Worm (Caenorhabditis elegans) whole organism, young adult: ENCODE data around the gene sru-26.

ENCODE experiments used
- B0019.2 ChIP-seq: fragments of 200-800 bp; sonication (Bioruptor generic); conservative IDR thresholded peaks from 2 replicates; pipeline ENCODE4 v1.3.6; 2022; ENCODE audit warnings: missing genetic modification reagents, missing genetic modification characterization, missing compliant biosample characterization
- B0035.1 ChIP-seq: sonication (generic microtip); optimal IDR thresholded peaks from 2 replicates; lab custom pipeline; 2016; ENCODE audit warnings: missing genetic modification characterization, mild to moderate bottlenecking, missing compliant biosample characterization, missing genotype, missing genetic modification reagents
- C17E4.6 ChIP-seq: fragments of 200-800 bp; sonication (Bioruptor generic); IDR thresholded peaks from 2 replicates; pipeline ENCODE4 v1.3.6; 2022; ENCODE audit warnings: missing genetic modification reagents, missing genetic modification characterization, missing compliant biosample characterization
- F23B12.7 ChIP-seq: sonication (generic microtip); optimal IDR thresholded peaks from 2 replicates; lab custom pipeline; 2017; ENCODE audit warnings: missing genetic modification characterization, mild to moderate bottlenecking, missing compliant biosample characterization, antibody characterized with exemption, moderate library complexity; ENCODE audit not compliant: insufficient read depth
- F33H1.4 ChIP-seq: fragments of 200-800 bp; sonication (Bioruptor generic); IDR thresholded peaks from 2 replicates; pipeline ENCODE4 v1.3.6; 2022; ENCODE audit warnings: missing genetic modification reagents, missing genetic modification characterization, missing compliant biosample characterization
- F55B11.4 ChIP-seq: sonication (generic microtip); optimal IDR thresholded peaks from 2 replicates; lab custom pipeline; 2016; ENCODE audit warnings: missing compliant biosample characterization, missing genetic modification characterization, borderline replicate concordance; ENCODE audit not compliant: insufficient read depth
- F57C9.4 ChIP-seq: sonication (generic microtip); optimal IDR thresholded peaks from 2 replicates; lab custom pipeline; 2017; ENCODE audit warnings: mild to moderate bottlenecking, missing genetic modification characterization, missing compliant biosample characterization
- K11D2.4 ChIP-seq: fragments of 200-800 bp; sonication (Bioruptor generic); IDR thresholded peaks from 2 replicates; pipeline ENCODE4 v1.3.6; 2022; ENCODE audit warnings: missing genetic modification reagents, missing genetic modification characterization, missing compliant biosample characterization
- K12H6.12 ChIP-seq: fragments of 200-800 bp; sonication (Bioruptor generic); optimal IDR thresholded peaks from 2 replicates; lab custom pipeline; 2018; ENCODE audit warnings: mild to moderate bottlenecking, missing genetic modification characterization, missing compliant biosample characterization
- T07F8.4 ChIP-seq: sonication (generic microtip); optimal IDR thresholded peaks from 2 replicates; lab custom pipeline; 2016; ENCODE audit warnings: mild to moderate bottlenecking, missing genetic modification characterization, moderate library complexity, missing compliant biosample characterization
- Y53F4B.3 ChIP-seq: fragments of 200-800 bp; sonication (Bioruptor generic); IDR thresholded peaks from 2 replicates; pipeline ENCODE4 v1.3.6; 2022; ENCODE audit warnings: missing genetic modification reagents, missing genetic modification characterization, missing compliant biosample characterization
- Y53G8AR.9 ChIP-seq: fragments of 200-800 bp; sonication (Bioruptor generic); conservative IDR thresholded peaks from 2 replicates; pipeline ENCODE4 v1.3.6; 2022; ENCODE audit warnings: missing genetic modification reagents, missing genetic modification characterization, missing compliant biosample characterization
- ama-1 ChIP-seq, 3 experiments: fragments of 150-350 bp in 1 of 3; sonication (generic microtip) in 2 of 3; optimal IDR thresholded peaks; 2 replicates each; lab custom pipeline; 2014 to 2018; ENCODE audit warnings: missing biosample characterization in 2 of 3, missing genetic modification characterization in 2 of 3, missing genetic modification reagents in 2 of 3
- aptf-2 ChIP-seq: fragments of 200-800 bp; sonication (Bioruptor generic); conservative IDR thresholded peaks from 2 replicates; pipeline ENCODE4 v1.3.6; 2022; ENCODE audit warnings: missing genetic modification reagents, missing genetic modification characterization, missing compliant biosample characterization
- atf-7 ChIP-seq: sonication (generic microtip); optimal IDR thresholded peaks from 2 replicates; lab custom pipeline; 2017; ENCODE audit warnings: mild to moderate bottlenecking, missing genetic modification characterization, missing compliant biosample characterization
- attf-6 ChIP-seq: fragments of 200-800 bp; sonication (Bioruptor generic); IDR thresholded peaks from 2 replicates; pipeline ENCODE4 v1.3.6; 2022; ENCODE audit warnings: missing genetic modification reagents, missing genetic modification characterization, missing compliant biosample characterization
- bed-2 ChIP-seq: fragments of 200-800 bp; sonication (Bioruptor generic); IDR thresholded peaks from 2 replicates; pipeline ENCODE4 v1.3.6; 2022; ENCODE audit warnings: missing genetic modification reagents, missing genetic modification characterization, missing compliant biosample characterization
- cebp-1 ChIP-seq, 2 experiments: fragments of 200-800 bp in 1 of 2; sonication (Bioruptor generic) in 1 of 2; sonication (generic microtip) in 1 of 2; IDR thresholded peaks in 1 of 2; optimal IDR thresholded peaks in 1 of 2; 2 replicates each; pipeline versions ENCODE4 v1.3.6 to Lab custom; 2017 to 2022; ENCODE audit warnings: missing compliant biosample characterization in 2 of 2, missing genetic modification characterization in 2 of 2, mild to moderate bottlenecking in 1 of 2, missing genetic modification reagents in 1 of 2, moderate library complexity in 1 of 2
- ceh-27 ChIP-seq: fragments of 200-800 bp; sonication (Bioruptor generic); optimal IDR thresholded peaks from 2 replicates; lab custom pipeline; 2018; ENCODE audit warnings: mild to moderate bottlenecking, missing genetic modification characterization, moderate library complexity, missing compliant biosample characterization
- ceh-91 ChIP-seq: fragments of 200-800 bp; sonication (Bioruptor generic); IDR thresholded peaks from 2 replicates; pipeline ENCODE4 v1.3.6; 2022; ENCODE audit warnings: missing genetic modification reagents, missing genetic modification characterization, missing compliant biosample characterization
- die-1 ChIP-seq: sonication (generic microtip); optimal IDR thresholded peaks from 2 replicates; lab custom pipeline; 2016; ENCODE audit warnings: missing genotype, mild to moderate bottlenecking, missing genetic modification characterization, missing compliant biosample characterization
- efl-1 ChIP-seq: fragments of 150-350 bp; optimal IDR thresholded peaks from 2 replicates; lab custom pipeline; 2014; ENCODE audit warnings: missing biosample characterization, missing genetic modification reagents, missing genetic modification characterization
- egl-44 ChIP-seq: fragments of 200-800 bp; sonication (Bioruptor generic); IDR thresholded peaks from 2 replicates; pipeline ENCODE4 v1.3.6; 2022; ENCODE audit warnings: missing genetic modification reagents, missing genetic modification characterization, missing compliant biosample characterization
- ets-4 ChIP-seq: fragments of 200-800 bp; sonication (Bioruptor generic); optimal IDR thresholded peaks from 2 replicates; lab custom pipeline; 2018; ENCODE audit warnings: mild to moderate bottlenecking, missing genetic modification characterization, missing compliant biosample characterization
- hmg-20 ChIP-seq: fragments of 200-800 bp; sonication (Bioruptor generic); IDR thresholded peaks from 2 replicates; pipeline ENCODE4 v1.3.6; 2022; ENCODE audit warnings: missing genetic modification reagents, missing genetic modification characterization, missing compliant biosample characterization
- lin-35 ChIP-seq, 3 experiments: fragments of 150-350 bp in 2 of 3; sonication (generic microtip) in 1 of 3; optimal IDR thresholded peaks; 2 replicates each; lab custom pipeline; 2014 to 2018; ENCODE audit warnings: missing biosample characterization in 3 of 3, missing genetic modification characterization in 3 of 3, missing genetic modification reagents in 3 of 3
- lir-1 ChIP-seq: fragments of 200-800 bp; sonication (Bioruptor generic); conservative IDR thresholded peaks from 2 replicates; pipeline ENCODE4 v1.3.6; 2022; ENCODE audit warnings: missing genetic modification reagents, missing genetic modification characterization, missing compliant biosample characterization
- lsl-1 ChIP-seq: fragments of 200-800 bp; sonication (Bioruptor generic); optimal IDR thresholded peaks from 2 replicates; lab custom pipeline; 2018; ENCODE audit warnings: mild to moderate bottlenecking, missing genetic modification characterization, moderate library complexity, missing compliant biosample characterization
- lsy-27 ChIP-seq: sonication (generic microtip); optimal IDR thresholded peaks from 2 replicates; lab custom pipeline; 2017; ENCODE audit warnings: missing genetic modification characterization, mild to moderate bottlenecking, missing compliant biosample characterization, antibody characterized with exemption, missing genotype, borderline replicate concordance; ENCODE audit not compliant: insufficient read depth
- madf-10 ChIP-seq: sonication (generic microtip); optimal IDR thresholded peaks from 2 replicates; lab custom pipeline; 2016; ENCODE audit warnings: mild to moderate bottlenecking, missing genetic modification characterization, missing compliant biosample characterization
- madf-6 ChIP-seq: fragments of 200-800 bp; sonication (Bioruptor generic); IDR thresholded peaks from 2 replicates; pipeline ENCODE4 v1.3.6; 2022; ENCODE audit warnings: missing genetic modification reagents, missing genetic modification characterization, missing compliant biosample characterization
- mcd-1 ChIP-seq: fragments of 200-800 bp; sonication (Bioruptor generic); IDR thresholded peaks from 2 replicates; pipeline ENCODE4 v1.3.6; 2022; ENCODE audit warnings: missing genetic modification reagents, missing genetic modification characterization, missing compliant biosample characterization
- nhr-179 ChIP-seq: sonication (generic microtip); optimal IDR thresholded peaks from 2 replicates; lab custom pipeline; 2016; ENCODE audit warnings: mild to moderate bottlenecking, missing genetic modification characterization, missing compliant biosample characterization
- rec-8 ChIP-seq, 2 experiments: sonication (generic microtip); optimal IDR thresholded peaks; 2 replicates each; lab custom pipeline; 2016; ENCODE audit warnings: mild to moderate bottlenecking in 2 of 2, missing genetic modification characterization in 2 of 2, missing genetic modification reagents in 2 of 2, missing genotype in 2 of 2, missing biosample characterization in 1 of 2, missing compliant biosample characterization in 1 of 2, moderate library complexity in 1 of 2
- rpc-1 ChIP-seq, 2 experiments: fragments of 150-350 bp in 1 of 2; sonication (generic microtip) in 1 of 2; optimal IDR thresholded peaks; 2 replicates each; lab custom pipeline; 2014 to 2018; ENCODE audit warnings: missing biosample characterization in 1 of 2, missing genetic modification characterization in 1 of 2, missing genetic modification reagents in 1 of 2, missing genotype in 1 of 2
- snpc-1.1 ChIP-seq: sonication (generic microtip); optimal IDR thresholded peaks from 2 replicates; lab custom pipeline; 2017; ENCODE audit warnings: missing genetic modification characterization, mild to moderate bottlenecking, missing compliant biosample characterization, antibody characterized with exemption, moderate library complexity, missing genotype, missing genetic modification reagents; ENCODE audit not compliant: insufficient read depth
- tbp1 ChIP-seq: fragments of 200-800 bp; sonication (Bioruptor generic); optimal IDR thresholded peaks from 2 replicates; lab custom pipeline; 2018; ENCODE audit warnings: mild to moderate bottlenecking, missing genetic modification characterization, missing compliant biosample characterization
- unc-62 ChIP-seq: fragments of 150-350 bp; optimal IDR thresholded peaks from 2 replicates; lab custom pipeline; 2014; ENCODE audit warnings: missing biosample characterization, missing genetic modification reagents, missing genetic modification characterization
- xnd-1 ChIP-seq: sonication (generic microtip); optimal IDR thresholded peaks from 2 replicates; lab custom pipeline; 2016; ENCODE audit warnings: missing genotype, missing genetic modification reagents, missing genetic modification characterization, missing compliant biosample characterization
- zfh-2 ChIP-seq: fragments of 200-800 bp; sonication (Bioruptor generic); conservative IDR thresholded peaks from 2 replicates; pipeline ENCODE4 v1.3.6; 2022; ENCODE audit warnings: missing genetic modification reagents, missing genetic modification characterization, missing compliant biosample characterization

Gene sru-26

ce11 chrIV:12445463-12445934, 41.8 kb upstream of the sru-26 start, which contains the start of gene C25G4.3:
Gene C25G4.3 (minus strand): TSS chrIV:12445884.
- TF ChIP-seq ceh-91 (no peak), tbp1 (no peak), ets-4 (GFP tag; lab: Kevin White, UChicago) (no peak), lsy-27 (no peak), cebp-1 (GFP tag; IDR thresholded peaks at IDR 0.05; lab: Robert Waterston, UW) (no peak), cebp-1 (tag; optimal IDR thresholded peaks at IDR 0.05; lab: Kevin White, UChicago) (no peak), mcd-1 (GFP tag; lab: Robert Waterston, UW) (no peak), K11D2.4 (no peak), aptf-2 (GFP tag; lab: Robert Waterston, UW) (no peak), ama-1 (optimal IDR thresholded peaks at IDR 0.05; lab: Kevin White, UChicago) (no peak), ama-1 (GFP tag; optimal IDR thresholded peaks at IDR 0.05; lab: Kevin White, UChicago) (no peak), B0019.2 (GFP tag; lab: Robert Waterston, UW) (no peak), F33H1.4 (GFP tag; lab: Robert Waterston, UW) (peak; percentile 44; the same call in 1 of the 2 replicates), die-1 (tag; lab: Kevin White, UChicago) (no peak), xnd-1 (tag; lab: Kevin White, UChicago) (peak; percentile 49), K12H6.12 (tag; lab: Kevin White, UChicago) (no peak), atf-7 (no peak), rec-8 (tag; optimal IDR thresholded peaks at IDR 0.05; lab: Kevin White, UChicago) (no peak), madf-10 (no peak), bed-2 (GFP tag; lab: Robert Waterston, UW) (no peak), F57C9.4 (tag; lab: Kevin White, UChicago) (no peak), rpc-1 (optimal IDR thresholded peaks at IDR 0.05; lab: Kevin White, UChicago) (no peak), rpc-1 (tag; optimal IDR thresholded peaks at IDR 0.05; lab: Kevin White, UChicago) (no peak), nhr-179 (tag; lab: Kevin White, UChicago) (no peak), F23B12.7 (tag; lab: Kevin White, UChicago) (no peak), attf-6 (GFP tag; lab: Robert Waterston, UW) (0 out of 2 replicates have a peak, but pooled peaks have one; percentile 46), snpc-1.1 (tag; lab: Kevin White, UChicago) (no peak), C17E4.6 (GFP tag; lab: Robert Waterston, UW) (no peak), Y53F4B.3 (GFP tag; lab: Robert Waterston, UW) (no peak), F55B11.4 (no peak), madf-6 (peak; percentile 72), B0035.1 (tag; lab: Kevin White, UChicago) (no peak), egl-44 (no peak), unc-62 (no peak), hmg-20 (GFP tag; lab: Robert Waterston, UW) (no peak), lsl-1 (GFP tag; lab: Kevin White, UChicago) (peak; percentile 62), Y53G8AR.9 (no peak), lir-1 (GFP tag; lab: Robert Waterston, UW) (no peak), zfh-2 (GFP tag; lab: Robert Waterston, UW) (no peak), lin-35 (GFP tag; optimal IDR thresholded peaks at IDR 0.05; lab: Kevin White, UChicago) (no peak), ceh-27 (GFP tag; lab: Kevin White, UChicago) (no peak), T07F8.4 (no peak), efl-1 (GFP tag; lab: Kevin White, UChicago) (peak; percentile 66)
